Worm (Caenorhabditis elegans) whole organism, late embryonic: ENCODE measurements around the gene ifta-1.

ENCODE experiments used
- ama-1 ChIP-seq: fragments of 150-350 bp; optimal IDR thresholded peaks from 2 replicates; lab custom pipeline; 2014
- elt-2 ChIP-seq: sonication (generic microtip); optimal IDR thresholded peaks from 2 replicates; lab custom pipeline; 2016; ENCODE audit warnings: missing genetic modification reagents, missing genetic modification characterization, missing compliant biosample characterization
- fkh-10 ChIP-seq: fragments of 150-350 bp; optimal IDR thresholded peaks from 2 replicates; lab custom pipeline; 2014; ENCODE audit warnings: missing biosample characterization, missing genetic modification reagents, missing genetic modification characterization
- nhr-11 ChIP-seq: fragments of 150-350 bp; optimal IDR thresholded peaks from 2 replicates; lab custom pipeline; 2014; ENCODE audit warnings: missing biosample characterization, missing genetic modification characterization
- ref-2 ChIP-seq: sonication (generic microtip); optimal IDR thresholded peaks from 2 replicates; lab custom pipeline; 2016; ENCODE audit warnings: missing genetic modification characterization, missing compliant biosample characterization
- sdc-2 ChIP-seq: sonication (generic microtip); optimal IDR thresholded peaks from 2 replicates; lab custom pipeline; 2016; ENCODE audit warnings: missing genotype, missing genetic modification characterization, missing compliant biosample characterization
- tbx-2 ChIP-seq: sonication (generic microtip); optimal IDR thresholded peaks from 2 replicates; lab custom pipeline; 2016; ENCODE audit warnings: missing genetic modification characterization, missing compliant biosample characterization
- unc-3 ChIP-seq, 2 experiments: fragments of 200-800 bp in 1 of 2; sonication (Bioruptor generic) in 1 of 2; sonication (generic microtip) in 1 of 2; conservative IDR thresholded peaks in 1 of 2; optimal IDR thresholded peaks in 1 of 2; 2 replicates each; pipeline versions ENCODE4 v1.3.6 to Lab custom; 2016 to 2022; ENCODE audit warnings: missing compliant biosample characterization in 2 of 2, missing genetic modification characterization in 2 of 2, missing genetic modification reagents in 1 of 2
- unc-55 ChIP-seq: sonication (generic microtip); optimal IDR thresholded peaks from 2 replicates; lab custom pipeline; 2017; ENCODE audit warnings: missing biosample characterization, missing genetic modification reagents, missing genetic modification characterization

- TF ChIP-seq unc-55 (GFP tag; lab: Kevin White, UChicago) (no peak), tbx-2 (no peak), unc-3 (GFP tag; conservative IDR thresholded peaks at IDR 0.05; lab: Robert Waterston, UW) (no peak), unc-3 (tag; optimal IDR thresholded peaks at IDR 0.05; lab: Kevin White, UChicago) (no peak), sdc-2 (no peak), nhr-11 (tag; lab: Kevin White, UChicago) (no peak), ref-2 (no peak), elt-2 (no peak), fkh-10 (no peak), ama-1 (lab: Kevin White, UChicago) (no peak)
These were observed 46.7 kb upstream of the ifta-1 start, which contains the start of gene sulp-2 for ce11 chrX:5599224-5599623.
